Worm (Caenorhabditis elegans): Measurements from ENCODE around the gene srbc-51.
"Not testable (repeated sequence)": the region's sequence is repeated elsewhere in the genome, so short reads cannot be mapped to it uniquely, and the experiment has no call there.

ce11 chrV:15807420-15807819, 18.8 kb upstream of the srbc-51 start, which contains the start of gene srsx-38:
- TF ChIP-seq fos-1 (tag; optimal IDR thresholded peaks at IDR 0.05); nhr-11 (tag; optimal IDR thresholded peaks at IDR 0.05); ama-1 (optimal IDR thresholded peaks at IDR 0.05); lin-13 (GFP tag; optimal IDR thresholded peaks at IDR 0.05): not testable (repeated sequence)
